Fruit fly (Drosophila melanogaster) whole organism, embryonic: ENCODE data around the gene ver.

Experiments
- ATbp ChIP-seq: fragments of 200-800 bp; sonication (Bioruptor generic); optimal IDR thresholded peaks from 2 replicates; lab custom pipeline; 2017; ENCODE audit warnings: missing biosample characterization, mild to moderate bottlenecking, missing genetic modification characterization, missing genetic modification reagents
- CG11696 ChIP-seq: fragments of 200-800 bp; sonication (Bioruptor generic); IDR thresholded peaks from 2 replicates; pipeline ENCODE4 v1.3.6; 2022; ENCODE audit warnings: missing biosample characterization, missing genetic modification characterization
- CG12744 ChIP-seq: fragments of 200-800 bp; sonication (Bioruptor generic); optimal IDR thresholded peaks from 2 replicates; lab custom pipeline; 2016; ENCODE audit warnings: missing biosample characterization, missing genetic modification characterization
- CG13287 ChIP-seq: fragments of 200-800 bp; sonication (Bioruptor generic); IDR thresholded peaks from 2 replicates; pipeline ENCODE4 v1.3.6; 2022; ENCODE audit warnings: missing biosample characterization, missing genetic modification characterization; ENCODE audit not compliant: partially characterized antibody
- CG15696 ChIP-seq: fragments of 200-800 bp; sonication (Bioruptor generic); optimal IDR thresholded peaks from 2 replicates; lab custom pipeline; 2019; ENCODE audit warnings: missing biosample characterization, mild to moderate bottlenecking, missing genetic modification characterization, moderate library complexity
- CG1647 ChIP-seq: fragments of 200-800 bp; sonication (Bioruptor generic); optimal IDR thresholded peaks from 3 replicates; lab custom pipeline; 2016; ENCODE audit warnings: missing biosample characterization, missing genetic modification characterization
- CG17385 ChIP-seq: fragments of 200-800 bp; sonication (Bioruptor generic); optimal IDR thresholded peaks from 3 replicates; lab custom pipeline; 2018; ENCODE audit warnings: missing biosample characterization, mild to moderate bottlenecking, missing genetic modification characterization
- CG18476 ChIP-seq: fragments of 200-800 bp; sonication (Bioruptor generic); optimal IDR thresholded peaks from 2 replicates; lab custom pipeline; 2016; ENCODE audit warnings: missing biosample characterization, mild to moderate bottlenecking, missing genetic modification characterization
- CG18619 ChIP-seq: fragments of 200-800 bp; sonication (Bioruptor generic); optimal IDR thresholded peaks from 3 replicates; lab custom pipeline; 2017; ENCODE audit warnings: missing biosample characterization, mild to moderate bottlenecking, missing genetic modification characterization
- CG2116 ChIP-seq: fragments of 200-800 bp; sonication (Bioruptor generic); optimal IDR thresholded peaks from 3 replicates; lab custom pipeline; 2018; ENCODE audit warnings: missing biosample characterization, mild to moderate bottlenecking, missing genetic modification characterization
- CG31224 ChIP-seq: fragments of 200-800 bp; sonication (Bioruptor generic); IDR thresholded peaks from 2 replicates; pipeline ENCODE4 v1.3.6; 2022; ENCODE audit warnings: missing biosample characterization, missing genetic modification characterization
- CG32767 ChIP-seq: fragments of 200-800 bp; sonication (Bioruptor generic); IDR thresholded peaks from 2 replicates; pipeline ENCODE4 v1.3.6; 2022; ENCODE audit warnings: missing biosample characterization, missing genetic modification characterization
- CG34224 ChIP-seq: fragments of 200-800 bp; sonication (Bioruptor generic); IDR thresholded peaks from 3 replicates; pipeline ENCODE4 v1.3.6; 2022; ENCODE audit warnings: missing biosample characterization, missing genetic modification characterization; ENCODE audit not compliant: partially characterized antibody
- CG34376 ChIP-seq: fragments of 200-800 bp; sonication (Bioruptor generic); optimal IDR thresholded peaks from 2 replicates; lab custom pipeline; 2018; ENCODE audit warnings: missing biosample characterization, mild to moderate bottlenecking, missing genetic modification characterization
- CG4328 ChIP-seq: fragments of 200-800 bp; sonication (Bioruptor generic); optimal IDR thresholded peaks from 3 replicates; lab custom pipeline; 2017; ENCODE audit warnings: missing biosample characterization, missing genetic modification reagents, missing genetic modification characterization
- CG6175 ChIP-seq: fragments of 200-800 bp; sonication (Bioruptor generic); IDR thresholded peaks from 3 replicates; pipeline ENCODE4 v1.3.6; 2022; ENCODE audit warnings: missing biosample characterization, missing genetic modification characterization
- CG6765 ChIP-seq: fragments of 200-800 bp; sonication (Bioruptor generic); optimal IDR thresholded peaks from 3 replicates; lab custom pipeline; 2017; ENCODE audit warnings: missing biosample characterization, mild to moderate bottlenecking, missing genetic modification characterization
- CG8765 ChIP-seq: fragments of 200-800 bp; sonication (Bioruptor generic); IDR thresholded peaks from 2 replicates; pipeline ENCODE4 v1.3.6; 2022; ENCODE audit warnings: missing biosample characterization, missing genetic modification characterization
- D19B ChIP-seq: fragments of 200-800 bp; sonication (Bioruptor generic); optimal IDR thresholded peaks from 2 replicates; lab custom pipeline; 2017; ENCODE audit warnings: missing biosample characterization, mild to moderate bottlenecking, missing genetic modification characterization
- Dip2 ChIP-seq: fragments of 200-800 bp; sonication (Bioruptor generic); IDR thresholded peaks from 2 replicates; pipeline ENCODE4 v1.3.6; 2022; ENCODE audit warnings: missing biosample characterization, missing genetic modification characterization
- Dll ChIP-seq: fragments of 200-800 bp; sonication (Bioruptor generic); IDR thresholded peaks from 4 replicates; pipeline ENCODE4 v1.3.6; 2022; ENCODE audit warnings: missing biosample characterization, missing genetic modification characterization; ENCODE audit not compliant: partially characterized antibody
- Dp ChIP-seq: fragments of 200-800 bp; sonication (Bioruptor generic); optimal IDR thresholded peaks from 2 replicates; lab custom pipeline; 2018; ENCODE audit warnings: missing biosample characterization, mild to moderate bottlenecking, missing genetic modification characterization, moderate library complexity
- E2f1 ChIP-seq: fragments of 200-800 bp; sonication (Bioruptor generic); IDR thresholded peaks from 2 replicates; pipeline ENCODE4 v1.3.6; 2022; ENCODE audit warnings: missing biosample characterization, missing genetic modification characterization
- Ets97D ChIP-seq: fragments of 200-800 bp; sonication (Bioruptor generic); optimal IDR thresholded peaks from 3 replicates; lab custom pipeline; 2016; ENCODE audit warnings: missing biosample characterization, missing genetic modification characterization
- Fer3 ChIP-seq: fragments of 200-800 bp; sonication (Bioruptor generic); optimal IDR thresholded peaks from 2 replicates; lab custom pipeline; 2018; ENCODE audit warnings: missing biosample characterization, mild to moderate bottlenecking, missing genetic modification characterization, moderate library complexity
- Mad ChIP-seq: fragments of 200-800 bp; sonication (Bioruptor generic); optimal IDR thresholded peaks from 2 replicates; lab custom pipeline; 2016; ENCODE audit warnings: missing biosample characterization, missing genetic modification characterization
- Rx ChIP-seq: fragments of 200-800 bp; sonication (Bioruptor generic); IDR thresholded peaks from 2 replicates; pipeline ENCODE4 v1.3.6; 2022; ENCODE audit warnings: missing biosample characterization, missing genetic modification characterization
- Spps ChIP-seq: fragments of 200-800 bp; sonication (Bioruptor generic); optimal IDR thresholded peaks from 2 replicates; lab custom pipeline; 2018; ENCODE audit warnings: missing biosample characterization, mild to moderate bottlenecking, missing genetic modification characterization
- Tbp ChIP-seq: fragments of >200 bp; optimal IDR thresholded peaks from 2 replicates; lab custom pipeline; 2018; ENCODE audit warnings: missing biosample characterization, missing genetic modification characterization
- Trl ChIP-seq, 3 experiments: fragments of >200 bp in 2 of 3; fragments of 200-800 bp in 1 of 3; sonication (Bioruptor generic) in 1 of 3; optimal IDR thresholded peaks; 2 replicates in 1 of 3; 3 replicates in 2 of 3; lab custom pipeline; 2016 to 2017; ENCODE audit warnings: missing biosample characterization in 1 of 3, missing genetic modification characterization in 1 of 3
- chn ChIP-seq: fragments of 200-800 bp; sonication (Bioruptor generic); optimal IDR thresholded peaks from 2 replicates; lab custom pipeline; 2016; ENCODE audit warnings: missing biosample characterization, missing genetic modification characterization
- crol ChIP-seq: fragments of 200-800 bp; sonication (Bioruptor generic); IDR thresholded peaks from 2 replicates; pipeline ENCODE4 v1.3.6; 2022; ENCODE audit warnings: missing biosample characterization, missing genetic modification characterization
- crp ChIP-seq, 2 experiments: fragments of 200-800 bp; sonication (Bioruptor generic); optimal IDR thresholded peaks; 2 replicates in 1 of 2; 3 replicates in 1 of 2; lab custom pipeline; 2017; ENCODE audit warnings: missing biosample characterization in 2 of 2, missing genetic modification characterization in 2 of 2, mild to moderate bottlenecking in 1 of 2, moderate library complexity in 1 of 2
- dan ChIP-seq: fragments of 200-800 bp; sonication (Bioruptor generic); IDR thresholded peaks from 2 replicates; pipeline ENCODE4 v1.3.6; 2022; ENCODE audit warnings: missing biosample characterization, missing genetic modification characterization
- disco-r ChIP-seq: fragments of 200-800 bp; sonication (Bioruptor generic); optimal IDR thresholded peaks from 2 replicates; lab custom pipeline; 2016; ENCODE audit warnings: missing biosample characterization, missing genetic modification characterization
- eyg ChIP-seq: fragments of 200-800 bp; sonication (Bioruptor generic); optimal IDR thresholded peaks from 3 replicates; lab custom pipeline; 2016; ENCODE audit warnings: missing biosample characterization, missing genetic modification characterization
- hkb ChIP-seq, 2 experiments: fragments of 200-800 bp in 1 of 2; fragments of >200 bp in 1 of 2; sonication (Bioruptor generic) in 1 of 2; IDR thresholded peaks in 1 of 2; optimal IDR thresholded peaks in 1 of 2; 2 replicates each; pipeline versions ENCODE4 v1.3.6 to Lab custom; 2017 to 2022; ENCODE audit warnings: missing biosample characterization in 1 of 2, missing genetic modification characterization in 1 of 2
- ind ChIP-seq: fragments of 200-800 bp; sonication (Bioruptor generic); optimal IDR thresholded peaks from 3 replicates; lab custom pipeline; 2016; ENCODE audit warnings: missing biosample characterization, missing genetic modification characterization
- kay ChIP-seq: fragments of 200-800 bp; sonication (Bioruptor generic); optimal IDR thresholded peaks from 2 replicates; lab custom pipeline; 2016; ENCODE audit warnings: missing biosample characterization, missing genetic modification characterization
- nerfin-1 ChIP-seq: fragments of 200-800 bp; sonication (Bioruptor generic); optimal IDR thresholded peaks from 3 replicates; lab custom pipeline; 2019; ENCODE audit warnings: missing biosample characterization, mild to moderate bottlenecking, missing genetic modification characterization, moderate library complexity
- odd ChIP-seq: fragments of 200-800 bp; sonication (Bioruptor generic); optimal IDR thresholded peaks from 2 replicates; lab custom pipeline; 2017; ENCODE audit warnings: missing biosample characterization, mild to moderate bottlenecking, missing genetic modification characterization
- otp ChIP-seq: fragments of 200-800 bp; sonication (Bioruptor generic); IDR thresholded peaks from 3 replicates; pipeline ENCODE4, ENCODE4 v1.3.6; 2022; ENCODE audit warnings: missing biosample characterization, missing genetic modification characterization
- sd ChIP-seq: fragments of 200-800 bp; sonication (Bioruptor generic); optimal IDR thresholded peaks from 3 replicates; lab custom pipeline; 2018; ENCODE audit warnings: missing biosample characterization, mild to moderate bottlenecking, missing genetic modification characterization, moderate library complexity
- sim ChIP-seq: fragments of 200-800 bp; sonication (Bioruptor generic); IDR thresholded peaks from 2 replicates; pipeline ENCODE4 v1.3.6; 2022; ENCODE audit warnings: missing biosample characterization, missing genetic modification characterization
- so ChIP-seq: fragments of 200-800 bp; sonication (Bioruptor generic); IDR thresholded peaks from 3 replicates; pipeline ENCODE4 v1.3.6; 2022; ENCODE audit warnings: missing biosample characterization, missing genetic modification characterization
- sob ChIP-seq: fragments of 200-800 bp; sonication (Bioruptor generic); IDR thresholded peaks from 2 replicates; pipeline ENCODE4 v1.3.6; 2022; ENCODE audit warnings: missing biosample characterization, missing genetic modification characterization
- vfl ChIP-seq: fragments of 200-800 bp; sonication (Bioruptor generic); optimal IDR thresholded peaks from 2 replicates; lab custom pipeline; 2016; ENCODE audit warnings: missing biosample characterization, missing genetic modification characterization
- yki ChIP-seq: fragments of >200 bp; optimal IDR thresholded peaks from 3 replicates; lab custom pipeline; 2018
- zen2 ChIP-seq: fragments of 200-800 bp; sonication (Bioruptor generic); IDR thresholded peaks from 3 replicates; pipeline ENCODE4 v1.3.6; 2022; ENCODE audit warnings: missing biosample characterization, missing genetic modification characterization; ENCODE audit not compliant: partially characterized antibody
- zfh1 ChIP-seq: fragments of 200-800 bp; sonication (Bioruptor generic); IDR thresholded peaks from 3 replicates; pipeline ENCODE4 v1.3.6; 2022; ENCODE audit warnings: missing biosample characterization, missing genetic modification characterization

Gene ver

dm6 chr3L:12489952-12490351 lies 33.8 kb upstream of the ver start (continued):
- TF ChIP-seq kay (GFP tag; lab: Kevin White, UChicago) = no peak
- 0 out of 2 replicates have a peak, but pooled peaks have one; percentile 8 for TF ChIP-seq CG13287
- peak; percentile 25 for TF ChIP-seq CG34376 (GFP tag; lab: Kevin White, UChicago)
- no peak for TF ChIP-seq Dip2
- TF ChIP-seq CG6175 = 0 out of 3 replicates have a peak, but pooled peaks have one; percentile 17
- TF ChIP-seq crol (GFP tag; lab: Robert Waterston, UW) = no peak
- no peak for TF ChIP-seq CG15696 (tag; lab: Kevin White, UChicago)
- 0 out of 4 replicates have a peak, but pooled peaks have one; percentile 31 for TF ChIP-seq Dll (GFP tag; lab: Robert Waterston, UW)
- TF ChIP-seq Rx (GFP tag; lab: Robert Waterston, UW) = no peak
- TF ChIP-seq Mad (GFP tag; lab: Kevin White, UChicago) = no peak
- TF ChIP-seq otp (GFP tag; lab: Robert Waterston, UW) = 0 out of 3 replicates have a peak, but pooled peaks have one; percentile 5
- no peak for TF ChIP-seq CG1647 (GFP tag; lab: Kevin White, UChicago)
- no peak for TF ChIP-seq CG11696 (GFP tag; lab: Robert Waterston, UW)
- TF ChIP-seq sd (tag; lab: Kevin White, UChicago) = peak; percentile 77
- 0 out of 2 replicates have a peak, but pooled peaks have one; percentile 23 for TF ChIP-seq sim (GFP tag; lab: Robert Waterston, UW)
- no peak for TF ChIP-seq CG2116 (GFP tag; lab: Kevin White, UChicago)
- TF ChIP-seq CG18476 (GFP tag; lab: Kevin White, UChicago) = no peak
- no peak for TF ChIP-seq ind
- TF ChIP-seq CG34224 (GFP tag; lab: Robert Waterston, UW) = peak; percentile 42; the same call in 1 of the 3 replicates
- TF ChIP-seq CG17385 = peak; percentile 2
- TF ChIP-seq odd (GFP tag; lab: Kevin White, UChicago) = no peak
- TF ChIP-seq CG6765 (GFP tag; lab: Kevin White, UChicago) = peak; percentile 21
- TF ChIP-seq crp (GFP tag; optimal IDR thresholded peaks at IDR 0.05; lab: Kevin White, UChicago) = peak in 1 of 2 experiments; percentile 63
- TF ChIP-seq zen2 = peak; percentile 61; the same call in 2 of the 3 replicates
- peak; percentile 59 for TF ChIP-seq yki (lab: Kevin White, UChicago)
- TF ChIP-seq chn (GFP tag; lab: Kevin White, UChicago) = no peak
- 0 out of 3 replicates have a peak, but pooled peaks have one; percentile 24 for TF ChIP-seq so (GFP tag; lab: Robert Waterston, UW)
- TF ChIP-seq Dp = no peak
- no peak for TF ChIP-seq CG12744 (GFP tag; lab: Kevin White, UChicago)
- TF ChIP-seq hkb (optimal IDR thresholded peaks at IDR 0.05; lab: Kevin White, UChicago) = no peak
- peak; percentile 40; the same call in 1 of the 2 replicates for TF ChIP-seq hkb (GFP tag; IDR thresholded peaks at IDR 0.05; lab: Robert Waterston, UW)

dm6 chr3L:12490418-12491035 lies 33.3 kb upstream of the ver start, which contains the start of gene CG10660:
CG10660 (minus strand) TSS chr3L:12490676.
- peak; percentile 57 for TF ChIP-seq CG31224 (GFP tag; lab: Robert Waterston, UW)
- peak; percentile 81 for TF ChIP-seq Fer3 (tag; lab: Kevin White, UChicago)
- peak; percentile 91 for TF ChIP-seq zfh1 (GFP tag; lab: Robert Waterston, UW)
- peak; percentile 57 for TF ChIP-seq eyg
- peak; percentile 61 for TF ChIP-seq D19B (GFP tag; lab: Kevin White, UChicago)
- peak; percentile 35 for TF ChIP-seq CG4328 (GFP tag; lab: Kevin White, UChicago)
- peak; percentile 95 for TF ChIP-seq ATbp (GFP tag; lab: Kevin White, UChicago)
- peak; percentile 81 for TF ChIP-seq E2f1 (GFP tag; lab: Robert Waterston, UW)
- TF ChIP-seq nerfin-1 (tag; lab: Kevin White, UChicago) = peak; percentile 70
- peak; percentile 74 for TF ChIP-seq sob
- peak; percentile 84 for TF ChIP-seq CG18619
- peak; percentile 39 for TF ChIP-seq Ets97D (GFP tag; lab: Kevin White, UChicago)
- TF ChIP-seq Tbp (GFP tag; lab: Kevin White, UChicago) = no peak
- TF ChIP-seq dan = no peak
- TF ChIP-seq Spps (tag; lab: Kevin White, UChicago) = peak; percentile 69
- peak; percentile 42; the same call in 1 of the 2 replicates for TF ChIP-seq CG8765 (GFP tag; lab: Robert Waterston, UW)
- peak; percentile 11 for TF ChIP-seq vfl (GFP tag; lab: Kevin White, UChicago)
- peak in 1 of 2 experiments; percentile 15 for TF ChIP-seq Trl (optimal IDR thresholded peaks at IDR 0.05; lab: Kevin White, UChicago)
- TF ChIP-seq Trl (GFP tag; optimal IDR thresholded peaks at IDR 0.05; lab: Kevin White, UChicago) = peak; percentile 25
- TF ChIP-seq disco-r (GFP tag; lab: Kevin White, UChicago) = no peak
- peak; percentile 85 for TF ChIP-seq CG32767 (GFP tag; lab: Robert Waterston, UW)
